Worm (Caenorhabditis elegans) whole organism, L1 larva: ENCODE results near the gene srt-5.

Experiments
- Y116A8C.19 ChIP-seq: sonication (generic microtip); optimal IDR thresholded peaks from 2 replicates; lab custom pipeline; 2016; ENCODE audit warnings: missing compliant biosample characterization, missing genetic modification characterization, borderline replicate concordance
- alr-1 ChIP-seq: fragments of 200-800 bp; sonication (Bioruptor generic); optimal IDR thresholded peaks from 2 replicates; lab custom pipeline; 2018; ENCODE audit warnings: borderline replicate concordance, mild to moderate bottlenecking, missing genetic modification characterization, missing compliant biosample characterization
- ama-1 ChIP-seq: fragments of 150-350 bp; optimal IDR thresholded peaks from 2 replicates; lab custom pipeline; 2014
- blmp-1 ChIP-seq: fragments of 150-350 bp; optimal IDR thresholded peaks from 2 replicates; lab custom pipeline; 2014; ENCODE audit warnings: missing biosample characterization, missing genetic modification characterization
- ceh-63 ChIP-seq: fragments of 200-800 bp; sonication (Bioruptor generic); optimal IDR thresholded peaks from 2 replicates; lab custom pipeline; 2018; ENCODE audit warnings: mild to moderate bottlenecking, missing genetic modification characterization, missing compliant biosample characterization
- ceh-8 ChIP-seq: fragments of 200-800 bp; sonication (Bioruptor generic); optimal IDR thresholded peaks from 2 replicates; lab custom pipeline; 2018; ENCODE audit warnings: mild to moderate bottlenecking, missing genetic modification characterization, moderate library complexity, missing compliant biosample characterization
- ceh-90 ChIP-seq: sonication (generic microtip); optimal IDR thresholded peaks from 2 replicates; lab custom pipeline; 2016; ENCODE audit warnings: missing genetic modification characterization, missing compliant biosample characterization
- ces-1 ChIP-seq: fragments of 150-350 bp; optimal IDR thresholded peaks from 2 replicates; lab custom pipeline; 2014; ENCODE audit warnings: missing biosample characterization, missing genetic modification reagents, missing genetic modification characterization
- dsc-1 ChIP-seq: sonication (generic microtip); optimal IDR thresholded peaks from 2 replicates; lab custom pipeline; 2016; ENCODE audit warnings: mild to moderate bottlenecking, missing genetic modification characterization, missing compliant biosample characterization
- egl-13 ChIP-seq: sonication (generic microtip); optimal IDR thresholded peaks from 2 replicates; lab custom pipeline; 2016; ENCODE audit warnings: missing genotype, missing genetic modification reagents, missing genetic modification characterization, missing compliant biosample characterization
- elt-2 ChIP-seq: sonication (generic microtip); optimal IDR thresholded peaks from 2 replicates; lab custom pipeline; 2016; ENCODE audit warnings: missing genetic modification characterization, mild to moderate bottlenecking, inconsistent platforms, missing compliant biosample characterization, missing genetic modification reagents
- ets-5 ChIP-seq: fragments of 200-800 bp; sonication (Bioruptor generic); IDR thresholded peaks from 2 replicates; pipeline ENCODE4 v1.3.6; 2022; ENCODE audit warnings: missing genetic modification characterization, missing compliant biosample characterization
- fkh-4 ChIP-seq: sonication (generic microtip); optimal IDR thresholded peaks from 2 replicates; lab custom pipeline; 2016; ENCODE audit warnings: missing compliant biosample characterization, missing genetic modification characterization, borderline replicate concordance
- fkh-8 ChIP-seq: sonication (generic microtip); optimal IDR thresholded peaks from 2 replicates; lab custom pipeline; 2016; ENCODE audit warnings: mild to moderate bottlenecking, missing genetic modification characterization, missing compliant biosample characterization
- fos-1 ChIP-seq: fragments of 150-350 bp; optimal IDR thresholded peaks from 2 replicates; lab custom pipeline; 2014; ENCODE audit warnings: missing biosample characterization, missing genetic modification characterization
- grh-1 ChIP-seq: fragments of 200-800 bp; sonication (Bioruptor generic); IDR thresholded peaks from 2 replicates; pipeline ENCODE4 v1.3.6; 2022; ENCODE audit warnings: missing genetic modification reagents, missing genetic modification characterization, missing compliant biosample characterization
- hpl-2 ChIP-seq: fragments of 150-350 bp; optimal IDR thresholded peaks from 2 replicates; lab custom pipeline; 2014; ENCODE audit warnings: missing biosample characterization, missing genetic modification reagents, missing genetic modification characterization
- lin-13 ChIP-seq: fragments of 150-350 bp; optimal IDR thresholded peaks from 2 replicates; lab custom pipeline; 2014; ENCODE audit warnings: missing biosample characterization, missing genetic modification reagents, missing genetic modification characterization
- lin-14 ChIP-seq: fragments of 200-800 bp; sonication (Bioruptor generic); optimal IDR thresholded peaks from 2 replicates; lab custom pipeline; 2018; ENCODE audit warnings: mild to moderate bottlenecking, missing genetic modification characterization, moderate library complexity, missing compliant biosample characterization
- lin-15B ChIP-seq: fragments of 150-350 bp; sonication (generic microtip); optimal IDR thresholded peaks from 3 replicates; lab custom pipeline; 2014; ENCODE audit warnings: missing biosample characterization, missing genetic modification characterization
- lin-35 ChIP-seq, 2 experiments: fragments of 150-350 bp; optimal IDR thresholded peaks; 2 replicates each; lab custom pipeline; 2014; ENCODE audit warnings: missing biosample characterization in 2 of 2, missing genetic modification characterization in 2 of 2, missing genetic modification reagents in 2 of 2
- mab-9 ChIP-seq: fragments of 200-800 bp; sonication (Bioruptor generic); IDR thresholded peaks from 2 replicates; pipeline ENCODE4 v1.3.6; 2022; ENCODE audit warnings: missing genetic modification reagents, missing genetic modification characterization, missing compliant biosample characterization
- mdl-1 ChIP-seq, 2 experiments: fragments of 150-350 bp; optimal IDR thresholded peaks; 2 replicates each; lab custom pipeline; 2014 to 2017; ENCODE audit warnings: missing biosample characterization in 2 of 2, missing genetic modification characterization in 2 of 2, inconsistent platforms in 1 of 2
- mep-1 ChIP-seq: fragments of 150-350 bp; optimal IDR thresholded peaks from 2 replicates; lab custom pipeline; 2014; ENCODE audit warnings: missing biosample characterization, missing genetic modification characterization
- nhr-20 ChIP-seq: sonication (generic microtip); optimal IDR thresholded peaks from 2 replicates; lab custom pipeline; 2016; ENCODE audit warnings: mild to moderate bottlenecking, missing genetic modification characterization, missing compliant biosample characterization
- nhr-237 ChIP-seq: fragments of 150-350 bp; optimal IDR thresholded peaks from 2 replicates; lab custom pipeline; 2014; ENCODE audit warnings: missing biosample characterization, missing genetic modification characterization
- nhr-76 ChIP-seq: sonication (generic microtip); optimal IDR thresholded peaks from 2 replicates; lab custom pipeline; 2017; ENCODE audit warnings: missing biosample characterization, missing genetic modification characterization
- nhr-85 ChIP-seq: sonication (generic microtip); peaks from one replicate; lab custom pipeline; 2016; ENCODE audit warnings: missing genetic modification characterization, inconsistent platforms, missing compliant biosample characterization
- pag-3 ChIP-seq: sonication (generic microtip); optimal IDR thresholded peaks from 2 replicates; lab custom pipeline; 2017; ENCODE audit warnings: missing genetic modification characterization, mild to moderate bottlenecking, missing compliant biosample characterization, antibody characterized with exemption, borderline replicate concordance; ENCODE audit not compliant: insufficient read depth
- pqm-1 ChIP-seq: sonication (generic microtip); optimal IDR thresholded peaks from 3 replicates; lab custom pipeline; 2017; ENCODE audit warnings: missing biosample characterization, missing genetic modification characterization
- rnt-1 ChIP-seq: sonication (generic microtip); optimal IDR thresholded peaks from 2 replicates; lab custom pipeline; 2016; ENCODE audit warnings: mild to moderate bottlenecking, missing genetic modification characterization, moderate library complexity, missing compliant biosample characterization
- skn-1 ChIP-seq: fragments of 150-350 bp; optimal IDR thresholded peaks from 2 replicates; lab custom pipeline; 2014; ENCODE audit warnings: missing biosample characterization, missing genetic modification characterization
- snu-23 ChIP-seq: sonication (generic microtip); optimal IDR thresholded peaks from 2 replicates; lab custom pipeline; 2016; ENCODE audit warnings: missing genetic modification characterization, missing compliant biosample characterization
- sup-37 ChIP-seq: fragments of 200-800 bp; sonication (Bioruptor generic); optimal IDR thresholded peaks from 2 replicates; lab custom pipeline; 2018; ENCODE audit warnings: mild to moderate bottlenecking, missing genetic modification characterization, missing compliant biosample characterization
- tbx-2 ChIP-seq: sonication (generic microtip); optimal IDR thresholded peaks from 2 replicates; lab custom pipeline; 2016; ENCODE audit warnings: missing genetic modification characterization, missing compliant biosample characterization
- unc-30 ChIP-seq: sonication (generic microtip); optimal IDR thresholded peaks from 2 replicates; lab custom pipeline; 2017; ENCODE audit warnings: missing biosample characterization, missing genetic modification characterization
- unc-62 ChIP-seq: fragments of 150-350 bp; optimal IDR thresholded peaks from 2 replicates; lab custom pipeline; 2014; ENCODE audit warnings: missing biosample characterization, missing genetic modification reagents, missing genetic modification characterization
- unc-86 ChIP-seq: sonication (generic microtip); optimal IDR thresholded peaks from 2 replicates; lab custom pipeline; 2016; ENCODE audit warnings: missing genetic modification characterization, missing compliant biosample characterization
- xbp-1 ChIP-seq: sonication (generic microtip); optimal IDR thresholded peaks from 2 replicates; lab custom pipeline; 2016; ENCODE audit warnings: missing genetic modification characterization, missing compliant biosample characterization

The srt-5 gene

ce11 chrV:3044837-3045236 lies 35.9 kb downstream of the srt-5 start, which contains the start of gene F59D6.1 (continued):
- TF ChIP-seq mep-1 (tag; lab: Kevin White, UChicago) (no peak), elt-2 (no peak)

- TF ChIP-seq unc-62 (GFP tag; lab: Kevin White, UChicago) (no peak), unc-30 (tag; lab: Kevin White, UChicago) (no peak), egl-13 (tag; lab: Kevin White, UChicago) (no peak), fkh-4 (tag; lab: Kevin White, UChicago) (no peak), rnt-1 (tag; lab: Kevin White, UChicago) (no peak), lin-14 (GFP tag; lab: Kevin White, UChicago) (no peak), ama-1 (lab: Kevin White, UChicago) (no peak), fos-1 (tag; lab: Kevin White, UChicago) (no peak), lin-13 (no peak), ceh-63 (GFP tag; lab: Kevin White, UChicago) (no peak), ces-1 (GFP tag; lab: Kevin White, UChicago) (no peak), nhr-20 (tag; lab: Kevin White, UChicago) (no peak)
- TF ChIP-seq, all 84 proteins: peak for 0
Observed at ce11 chrV:3040930-3041329, 39.8 kb downstream of the srt-5 start.

- TF ChIP-seq lin-35 (GFP tag; optimal IDR thresholded peaks at IDR 0.05; lab: Kevin White, UChicago): peak in 1 of 2 experiments; percentile 11
- peak; percentile 14 for TF ChIP-seq snu-23
- TF ChIP-seq nhr-20 (tag; lab: Kevin White, UChicago): peak; percentile 37
- TF ChIP-seq dsc-1 (tag; lab: Kevin White, UChicago): no peak
- TF ChIP-seq nhr-76 (tag; lab: Kevin White, UChicago): no peak
- no peak for TF ChIP-seq hpl-2 (GFP tag; lab: Kevin White, UChicago)
- peak; percentile 17 for TF ChIP-seq nhr-85 (tag; lab: Kevin White, UChicago)
- TF ChIP-seq ceh-63 (GFP tag; lab: Kevin White, UChicago): no peak
- no peak for TF ChIP-seq lin-15B (tag; lab: Kevin White, UChicago)
- TF ChIP-seq blmp-1 (tag; lab: Kevin White, UChicago): peak; percentile 74
Observed at ce11 chrV:3039282-3039681, 41.4 kb downstream of the srt-5 start, which contains the start of gene chpf-2. Gene chpf-2, minus strand, starts transcription at chrV:3039382.

ce11 chrV:3038058-3038457 lies 42.6 kb downstream of the srt-5 start:
- no peak for TF ChIP-seq xbp-1 (tag; lab: Kevin White, UChicago)
- TF ChIP-seq mdl-1 (tag; optimal IDR thresholded peaks at IDR 0.05; lab: Kevin White, UChicago): no peak
- no peak for TF ChIP-seq pag-3
- TF ChIP-seq nhr-20 (tag; lab: Kevin White, UChicago): no peak
- no peak for TF ChIP-seq Y116A8C.19 (tag; lab: Kevin White, UChicago)
- no peak for TF ChIP-seq ceh-90 (tag; lab: Kevin White, UChicago)
- no peak for TF ChIP-seq ceh-8 (GFP tag; lab: Kevin White, UChicago)
- TF ChIP-seq tbx-2 (tag; lab: Kevin White, UChicago): no peak
- TF ChIP-seq unc-86 (tag; lab: Kevin White, UChicago): no peak
- TF ChIP-seq mep-1 (tag; lab: Kevin White, UChicago): no peak
- no peak for TF ChIP-seq sup-37 (GFP tag; lab: Kevin White, UChicago)
- TF ChIP-seq skn-1: no peak
- no peak for TF ChIP-seq ets-5 (GFP tag; lab: Robert Waterston, UW)
- no peak for TF ChIP-seq alr-1 (tag; lab: Kevin White, UChicago)
- TF ChIP-seq ceh-63 (GFP tag; lab: Kevin White, UChicago): no peak
- TF ChIP-seq fkh-8: no peak
- no peak for TF ChIP-seq grh-1 (GFP tag; lab: Robert Waterston, UW)
- no peak for TF ChIP-seq nhr-237 (tag; lab: Kevin White, UChicago)
- no peak for TF ChIP-seq pqm-1
- TF ChIP-seq mab-9 (GFP tag; lab: Robert Waterston, UW): no peak
